Worm (Caenorhabditis elegans) whole organism, L4 larva: Measurements from ENCODE around the gene chat-1.

ENCODE experiments used
- F10B5.3 ChIP-seq: sonication (generic microtip); optimal IDR thresholded peaks from 2 replicates; lab custom pipeline; 2016; ENCODE audit warnings: mild to moderate bottlenecking, missing genetic modification characterization, missing compliant biosample characterization
- F26F4.8 ChIP-seq: fragments of 200-800 bp; sonication (Bioruptor generic); conservative IDR thresholded peaks from 2 replicates; pipeline ENCODE4 v1.3.6; 2022; ENCODE audit warnings: missing genetic modification characterization, missing compliant biosample characterization
- F37D6.2 ChIP-seq: sonication (generic microtip); optimal IDR thresholded peaks from 2 replicates; lab custom pipeline; 2016; ENCODE audit warnings: mild to moderate bottlenecking, missing genetic modification characterization, missing compliant biosample characterization
- F49E8.2 ChIP-seq: sonication (generic microtip); optimal IDR thresholded peaks from 2 replicates; lab custom pipeline; 2016; ENCODE audit warnings: missing compliant biosample characterization, mild to moderate bottlenecking, missing genetic modification characterization, borderline replicate concordance
- T20F7.1 ChIP-seq: fragments of 200-800 bp; sonication (Bioruptor generic); optimal IDR thresholded peaks from 2 replicates; lab custom pipeline; 2018; ENCODE audit warnings: mild to moderate bottlenecking, missing genetic modification characterization, missing compliant biosample characterization
- Y75B8A.6 ChIP-seq: fragments of 200-800 bp; sonication (Bioruptor generic); IDR thresholded peaks from 2 replicates; pipeline ENCODE4 v1.3.6; 2022; ENCODE audit warnings: missing genetic modification reagents, missing genetic modification characterization, missing compliant biosample characterization
- ZK546.5 ChIP-seq, 2 experiments: sonication (generic microtip); optimal IDR thresholded peaks; 2 replicates each; lab custom pipeline; 2017; ENCODE audit warnings: missing biosample characterization in 2 of 2, missing genetic modification characterization in 2 of 2
- aha-1 ChIP-seq: fragments of 150-350 bp; peaks from one replicate; lab custom pipeline; 2014; ENCODE audit warnings: missing biosample characterization, missing genetic modification characterization
- attf-4 ChIP-seq: sonication (generic microtip); optimal IDR thresholded peaks from 3 replicates; lab custom pipeline; 2017; ENCODE audit warnings: missing biosample characterization, missing genetic modification characterization
- ceh-20 ChIP-seq: fragments of 200-800 bp; sonication (Bioruptor generic); IDR thresholded peaks from 2 replicates; pipeline ENCODE4 v1.3.6; 2022; ENCODE audit warnings: missing genetic modification reagents, missing genetic modification characterization, missing compliant biosample characterization
- ceh-28 ChIP-seq: fragments of 150-350 bp; optimal IDR thresholded peaks from 2 replicates; lab custom pipeline; 2014; ENCODE audit warnings: missing biosample characterization, missing genetic modification reagents, missing genetic modification characterization
- ceh-32 ChIP-seq: sonication (generic microtip); optimal IDR thresholded peaks from 2 replicates; lab custom pipeline; 2016; ENCODE audit warnings: mild to moderate bottlenecking, missing genetic modification characterization, missing compliant biosample characterization; ENCODE audit not compliant: poor library complexity
- ceh-44 ChIP-seq: fragments of 200-800 bp; sonication (Bioruptor generic); IDR thresholded peaks from 2 replicates; pipeline ENCODE4 v1.3.6; 2022; ENCODE audit warnings: missing genetic modification reagents, missing genetic modification characterization, missing compliant biosample characterization
- ctbp-1 ChIP-seq: fragments of 200-800 bp; sonication (Bioruptor generic); IDR thresholded peaks from 2 replicates; pipeline ENCODE4 v1.3.6; 2022; ENCODE audit warnings: missing genetic modification reagents, missing genetic modification characterization, missing compliant biosample characterization
- daf-16 ChIP-seq, 3 experiments: sonication (generic microtip); optimal IDR thresholded peaks; 2 replicates each; lab custom pipeline; 2016 to 2017; ENCODE audit warnings: missing genetic modification characterization in 3 of 3, missing genetic modification reagents in 3 of 3, mild to moderate bottlenecking in 2 of 3, missing compliant biosample characterization in 2 of 3, missing biosample characterization in 1 of 3, moderate library complexity in 1 of 3
- daf-8 ChIP-seq: fragments of 200-800 bp; sonication (Bioruptor generic); IDR thresholded peaks from 2 replicates; pipeline ENCODE4 v1.3.6; 2022; ENCODE audit warnings: missing genetic modification characterization, missing compliant biosample characterization
- dmd-8 ChIP-seq: fragments of 200-800 bp; sonication (Bioruptor generic); IDR thresholded peaks from 2 replicates; pipeline ENCODE4 v1.3.6; 2022; ENCODE audit warnings: missing genetic modification characterization, missing compliant biosample characterization
- dve-1 ChIP-seq: sonication (generic microtip); optimal IDR thresholded peaks from 2 replicates; lab custom pipeline; 2017; ENCODE audit warnings: antibody characterized with exemption, mild to moderate bottlenecking, missing genetic modification characterization, missing compliant biosample characterization; ENCODE audit not compliant: insufficient read depth
- fos-1 ChIP-seq: fragments of 150-350 bp; optimal IDR thresholded peaks from 2 replicates; lab custom pipeline; 2014; ENCODE audit warnings: missing biosample characterization, missing genetic modification characterization
- hif-1 ChIP-seq, 2 experiments: sonication (generic microtip); optimal IDR thresholded peaks; 2 replicates each; lab custom pipeline; 2016 to 2017; ENCODE audit warnings: missing compliant biosample characterization in 2 of 2, missing genetic modification characterization in 2 of 2, missing genetic modification reagents in 2 of 2, missing genotype in 2 of 2, mild to moderate bottlenecking in 1 of 2
- hlh-30 ChIP-seq: sonication (generic microtip); optimal IDR thresholded peaks from 2 replicates; lab custom pipeline; 2017; ENCODE audit warnings: antibody characterized with exemption, mild to moderate bottlenecking, missing genetic modification characterization, missing compliant biosample characterization; ENCODE audit not compliant: insufficient read depth
- lin-1 ChIP-seq: fragments of 200-800 bp; sonication (Bioruptor generic); IDR thresholded peaks from 2 replicates; pipeline ENCODE4 v1.3.6; 2022; ENCODE audit warnings: missing genetic modification reagents, missing genetic modification characterization, missing compliant biosample characterization
- lin-13 ChIP-seq: fragments of 150-350 bp; optimal IDR thresholded peaks from 2 replicates; lab custom pipeline; 2014; ENCODE audit warnings: missing biosample characterization, missing genetic modification reagents, missing genetic modification characterization
- lin-29 ChIP-seq: fragments of 200-800 bp; sonication (Bioruptor generic); IDR thresholded peaks from 2 replicates; pipeline ENCODE4 v1.3.6; 2022; ENCODE audit warnings: missing genetic modification reagents, missing genetic modification characterization, missing compliant biosample characterization
- lin-38 ChIP-seq: fragments of 200-800 bp; sonication (Bioruptor generic); IDR thresholded peaks from 2 replicates; pipeline ENCODE4 v1.3.6; 2022; ENCODE audit warnings: missing genetic modification reagents, missing genetic modification characterization, missing compliant biosample characterization
- lsy-2 ChIP-seq, 2 experiments: fragments of 150-350 bp in 1 of 2; sonication (generic microtip) in 1 of 2; optimal IDR thresholded peaks; 2 replicates each; lab custom pipeline; 2014 to 2017; ENCODE audit warnings: missing biosample characterization in 2 of 2, missing genetic modification characterization in 2 of 2
- madf-9 ChIP-seq: fragments of 200-800 bp; sonication (Bioruptor generic); conservative IDR thresholded peaks from 2 replicates; pipeline ENCODE4 v1.3.6; 2022; ENCODE audit warnings: missing genetic modification reagents, missing genetic modification characterization, missing compliant biosample characterization
- mdt-29 ChIP-seq: fragments of 200-800 bp; sonication (Bioruptor generic); IDR thresholded peaks from 2 replicates; pipeline ENCODE4 v1.3.6; 2022; ENCODE audit warnings: missing genetic modification reagents, missing genetic modification characterization, missing compliant biosample characterization
- mxl-2 ChIP-seq: fragments of 200-800 bp; sonication (Bioruptor generic); conservative IDR thresholded peaks from 2 replicates; pipeline ENCODE4 v1.3.6; 2022; ENCODE audit warnings: missing genetic modification reagents, missing genetic modification characterization, missing compliant biosample characterization
- nhr-11 ChIP-seq: fragments of 150-350 bp; optimal IDR thresholded peaks from 2 replicates; lab custom pipeline; 2014; ENCODE audit warnings: missing biosample characterization, missing genetic modification characterization
- nhr-25 ChIP-seq: sonication (generic microtip); optimal IDR thresholded peaks from 2 replicates; lab custom pipeline; 2017; ENCODE audit warnings: missing genetic modification characterization, mild to moderate bottlenecking, missing compliant biosample characterization, antibody characterized with exemption, moderate library complexity, borderline replicate concordance; ENCODE audit not compliant: insufficient read depth
- nhr-42 ChIP-seq: fragments of 200-800 bp; sonication (Bioruptor generic); IDR thresholded peaks from 2 replicates; pipeline ENCODE4 v1.3.6; 2022; ENCODE audit warnings: missing genetic modification characterization, missing compliant biosample characterization
- nhr-48 ChIP-seq: sonication (generic microtip); optimal IDR thresholded peaks from 2 replicates; lab custom pipeline; 2016; ENCODE audit warnings: mild to moderate bottlenecking, missing genetic modification characterization, missing compliant biosample characterization
- nhr-6 ChIP-seq: fragments of 150-350 bp; optimal IDR thresholded peaks from 2 replicates; lab custom pipeline; 2014; ENCODE audit warnings: missing biosample characterization, missing genetic modification characterization
- nhr-77 ChIP-seq: fragments of 150-350 bp; optimal IDR thresholded peaks from 2 replicates; lab custom pipeline; 2014; ENCODE audit warnings: missing biosample characterization, missing genetic modification characterization
- pha-4 ChIP-seq, 2 experiments: fragments of 150-350 bp in 1 of 2; fragments of 200-800 bp in 1 of 2; sonication (Bioruptor generic) in 1 of 2; IDR thresholded peaks in 1 of 2; optimal IDR thresholded peaks in 1 of 2; 2 replicates each; pipeline versions ENCODE4 v1.3.6 to Lab custom; 2014 to 2022; ENCODE audit warnings: missing genetic modification characterization in 2 of 2, missing genetic modification reagents in 2 of 2, missing biosample characterization in 1 of 2, missing compliant biosample characterization in 1 of 2
- php-3 ChIP-seq: fragments of 200-800 bp; sonication (Bioruptor generic); IDR thresholded peaks from 2 replicates; pipeline ENCODE4 v1.3.6; 2022; ENCODE audit warnings: missing genetic modification reagents, missing genetic modification characterization, missing compliant biosample characterization
- set-16 ChIP-seq: fragments of 200-800 bp; sonication (Bioruptor generic); IDR thresholded peaks from 2 replicates; pipeline ENCODE4 v1.3.6; 2022; ENCODE audit warnings: missing genetic modification reagents, missing genetic modification characterization, missing compliant biosample characterization
- skn-1 ChIP-seq: fragments of 150-350 bp; optimal IDR thresholded peaks from 2 replicates; lab custom pipeline; 2014; ENCODE audit warnings: missing biosample characterization, missing genetic modification characterization
- snpc-1.2 ChIP-seq: fragments of 200-800 bp; sonication (Bioruptor generic); IDR thresholded peaks from 2 replicates; pipeline ENCODE4 v1.3.6; 2022; ENCODE audit warnings: missing genetic modification reagents, missing genetic modification characterization, missing compliant biosample characterization
- spr-1 ChIP-seq: sonication (generic microtip); optimal IDR thresholded peaks from 2 replicates; lab custom pipeline; 2016; ENCODE audit warnings: mild to moderate bottlenecking, missing genetic modification characterization, missing compliant biosample characterization
- tag-97 ChIP-seq: fragments of 200-800 bp; sonication (Bioruptor generic); IDR thresholded peaks from 2 replicates; pipeline ENCODE4 v1.3.6; 2022; ENCODE audit warnings: missing genetic modification characterization, missing compliant biosample characterization
- unc-130 ChIP-seq: sonication (generic microtip); optimal IDR thresholded peaks from 2 replicates; lab custom pipeline; 2016; ENCODE audit warnings: missing genetic modification reagents, missing genetic modification characterization, missing compliant biosample characterization
- unc-62 ChIP-seq, 3 experiments: fragments of 150-350 bp in 1 of 3; sonication (generic microtip); optimal IDR thresholded peaks in 2 of 3; peaks in 1 of 3; 1 replicate in 1 of 3; 2 replicates in 2 of 3; lab custom pipeline; 2014 to 2017; ENCODE audit warnings: missing biosample characterization in 3 of 3, missing genetic modification characterization in 3 of 3, missing genetic modification reagents in 3 of 3, missing genotype in 1 of 3
- vab-7 ChIP-seq: fragments of 200-800 bp; sonication (Bioruptor generic); IDR thresholded peaks from 2 replicates; pipeline ENCODE4 v1.3.6; 2022; ENCODE audit warnings: missing genetic modification reagents, missing genetic modification characterization, missing compliant biosample characterization
- zfp-2 ChIP-seq: sonication (generic microtip); optimal IDR thresholded peaks from 2 replicates; lab custom pipeline; 2016; ENCODE audit warnings: mild to moderate bottlenecking, missing genetic modification characterization, missing compliant biosample characterization
- zfp-3 ChIP-seq: fragments of 200-800 bp; sonication (Bioruptor generic); conservative IDR thresholded peaks from 2 replicates; pipeline ENCODE4 v1.3.6; 2022; ENCODE audit warnings: missing genetic modification reagents, missing genetic modification characterization, missing compliant biosample characterization
- zip-11 ChIP-seq: fragments of 200-800 bp; sonication (Bioruptor generic); IDR thresholded peaks from 2 replicates; pipeline ENCODE4 v1.3.6; 2022; ENCODE audit warnings: missing genetic modification characterization, missing compliant biosample characterization
- zip-2 ChIP-seq: fragments of 150-350 bp; optimal IDR thresholded peaks from 2 replicates; lab custom pipeline; 2014; ENCODE audit warnings: missing biosample characterization, missing genetic modification characterization

The chat-1 gene

DNA sequence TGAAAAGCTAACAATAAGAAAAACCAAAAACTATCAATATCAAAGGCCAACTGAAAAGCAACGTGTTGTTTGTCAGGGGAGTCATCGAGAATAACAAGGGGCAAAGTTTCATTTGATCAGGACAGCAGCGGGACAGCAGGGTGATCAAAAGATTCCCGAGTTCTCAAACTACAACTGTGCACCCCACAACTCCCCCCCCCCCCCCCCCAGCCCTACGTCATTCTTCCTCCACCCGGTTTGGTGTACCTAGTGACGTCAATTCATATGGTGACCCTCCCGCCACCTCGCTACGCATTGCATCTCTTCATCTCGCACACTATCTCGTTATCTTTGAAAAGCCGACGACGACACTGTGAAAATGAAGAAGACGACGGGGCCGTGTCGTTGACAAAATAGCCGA is 26.6 kb downstream of the chat-1 start (continued):
- TF ChIP-seq mxl-2 (GFP tag; lab: Robert Waterston, UW) (no peak), daf-8 (GFP tag; lab: Robert Waterston, UW) (no peak), nhr-25 (no peak), attf-4 (tag; lab: Kevin White, UChicago) (no peak), F37D6.2 (tag; lab: Kevin White, UChicago) (no peak), ceh-32 (tag; lab: Kevin White, UChicago) (no peak), tag-97 (no peak), nhr-6 (no peak), set-16 (GFP tag; lab: Robert Waterston, UW) (peak; percentile 65), lin-1 (GFP tag; lab: Robert Waterston, UW) (no peak), madf-9 (GFP tag; lab: Robert Waterston, UW) (0 out of 2 replicates have a peak, but pooled peaks have one; percentile 25), spr-1 (tag; lab: Kevin White, UChicago) (no peak), nhr-42 (GFP tag; lab: Robert Waterston, UW) (no peak), F10B5.3 (tag; lab: Kevin White, UChicago) (no peak), php-3 (no peak), zfp-2 (no peak), dmd-8 (GFP tag; lab: Robert Waterston, UW) (no peak), zip-2 (no peak), unc-130 (GFP tag; lab: Kevin White, UChicago) (no peak), ceh-20 (GFP tag; lab: Robert Waterston, UW) (no peak; the same call in 1 of the 2 replicates), F49E8.2 (tag; lab: Kevin White, UChicago) (no peak), F26F4.8 (GFP tag; lab: Robert Waterston, UW) (no peak), aha-1 (tag; lab: Kevin White, UChicago) (no peak), hif-1 (tag; optimal IDR thresholded peaks at IDR 0.05; lab: Kevin White, UChicago) (peak in 1 of 2 experiments; percentile 16), lin-13 (no peak), zfp-3 (GFP tag; lab: Robert Waterston, UW) (no peak), nhr-11 (tag; lab: Kevin White, UChicago) (no peak), mdt-29 (GFP tag; lab: Robert Waterston, UW) (peak; percentile 28; the same call in 1 of the 2 replicates), daf-16 (GFP tag; optimal IDR thresholded peaks at IDR 0.05; lab: Kevin White, UChicago) (no peak), daf-16 (tag; optimal IDR thresholded peaks at IDR 0.05; lab: Kevin White, UChicago) (no peak), ZK546.5 (tag; optimal IDR thresholded peaks at IDR 0.05; lab: Kevin White, UChicago) (no peak), zip-11 (GFP tag; lab: Robert Waterston, UW) (no peak), T20F7.1 (GFP tag; lab: Kevin White, UChicago) (no peak), vab-7 (GFP tag; lab: Robert Waterston, UW) (no peak), lsy-2 (tag; optimal IDR thresholded peaks at IDR 0.05; lab: Kevin White, UChicago) (no peak), hlh-30 (tag; lab: Kevin White, UChicago) (no peak), ceh-28 (tag; lab: Kevin White, UChicago) (no peak), Y75B8A.6 (GFP tag; lab: Robert Waterston, UW) (no peak), nhr-77 (tag; lab: Kevin White, UChicago) (no peak), pha-4 (GFP tag; IDR thresholded peaks at IDR 0.05; lab: Robert Waterston, UW) (peak; percentile 9; the same call in 1 of the 2 replicates), pha-4 (tag; optimal IDR thresholded peaks at IDR 0.05; lab: Kevin White, UChicago) (no peak), lin-29 (no peak), ctbp-1 (GFP tag; lab: Robert Waterston, UW) (0 out of 2 replicates have a peak, but pooled peaks have one; percentile 32), nhr-48 (tag; lab: Kevin White, UChicago) (no peak), ceh-44 (GFP tag; lab: Robert Waterston, UW) (no peak), unc-62 (GFP tag; optimal IDR thresholded peaks at IDR 0.05 in 1 of 2; lab: Kevin White, UChicago) (no peak), unc-62 (tag; optimal IDR thresholded peaks at IDR 0.05; lab: Kevin White, UChicago) (no peak), skn-1 (tag; lab: Kevin White, UChicago) (no peak), fos-1 (no peak), dve-1 (tag; lab: Kevin White, UChicago) (no peak), snpc-1.2 (GFP tag; lab: Robert Waterston, UW) (no peak), lin-38 (GFP tag; lab: Robert Waterston, UW) (no peak)
